Fruit fly (Drosophila melanogaster) whole organism, prepupa: ENCODE data around the gene lili.

ENCODE experiments used
- CG10669 ChIP-seq: fragments of 200-800 bp; sonication (Bioruptor generic); optimal IDR thresholded peaks from 3 replicates; lab custom pipeline; 2018; ENCODE audit warnings: missing biosample characterization, mild to moderate bottlenecking, missing genetic modification characterization, moderate library complexity
- CG1621 ChIP-seq: fragments of 200-800 bp; sonication (Bioruptor generic); optimal IDR thresholded peaks from 3 replicates; lab custom pipeline; 2018; ENCODE audit warnings: missing biosample characterization, mild to moderate bottlenecking, missing genetic modification characterization
- CG3032 ChIP-seq: fragments of 200-800 bp; optimal IDR thresholded peaks from 2 replicates; lab custom pipeline; 2019; ENCODE audit warnings: missing biosample characterization, mild to moderate bottlenecking, missing genetic modification characterization, moderate library complexity
- CG6808 ChIP-seq: fragments of 200-800 bp; sonication (Bioruptor generic); optimal IDR thresholded peaks from 3 replicates; lab custom pipeline; 2017; ENCODE audit warnings: missing biosample characterization, missing genetic modification characterization, mild to moderate bottlenecking, moderate library complexity, missing genetic modification reagents
- CG6854 ChIP-seq: fragments of 200-800 bp; sonication (Bioruptor generic); optimal IDR thresholded peaks from 2 replicates; lab custom pipeline; 2017; ENCODE audit warnings: missing biosample characterization, mild to moderate bottlenecking, missing genetic modification characterization
- Met ChIP-seq: fragments of 200-800 bp; sonication (Bioruptor generic); optimal IDR thresholded peaks from 3 replicates; lab custom pipeline; 2016; ENCODE audit warnings: missing biosample characterization, missing genetic modification characterization
- Sox102F ChIP-seq: fragments of 200-800 bp; sonication (Bioruptor generic); optimal IDR thresholded peaks from 2 replicates; lab custom pipeline; 2016; ENCODE audit warnings: missing biosample characterization, mild to moderate bottlenecking, missing genetic modification characterization
- fkh ChIP-seq: fragments of 200-800 bp; sonication (Bioruptor generic); optimal IDR thresholded peaks from 3 replicates; lab custom pipeline; 2017; ENCODE audit warnings: missing biosample characterization, mild to moderate bottlenecking, missing genetic modification characterization, moderate library complexity

dm6 chr3R:24816993-24817854 lies 3.4 kb upstream of the lili start, which contains the start of the genes CG5808 and Saf-B:
- TF ChIP-seq CG3032 (tag; lab: Kevin White, UChicago) = no peak
- no peak for TF ChIP-seq CG1621
- TF ChIP-seq CG10669 (GFP tag; lab: Kevin White, UChicago) = no peak
- no peak for TF ChIP-seq CG6808 (GFP tag; lab: Kevin White, UChicago)
- no peak for TF ChIP-seq Met (GFP tag; lab: Kevin White, UChicago)
- no peak for TF ChIP-seq CG6854 (GFP tag; lab: Kevin White, UChicago)
- no peak for TF ChIP-seq fkh (GFP tag; lab: Kevin White, UChicago)
- TF ChIP-seq Sox102F = no peak
